Fruit fly (Drosophila melanogaster): ENCODE measurements around the gene Rac2.
A peak's percentile ranks its signal among the peaks of the same experiment; 100 is the strongest.

The Rac2 gene

DNA sequence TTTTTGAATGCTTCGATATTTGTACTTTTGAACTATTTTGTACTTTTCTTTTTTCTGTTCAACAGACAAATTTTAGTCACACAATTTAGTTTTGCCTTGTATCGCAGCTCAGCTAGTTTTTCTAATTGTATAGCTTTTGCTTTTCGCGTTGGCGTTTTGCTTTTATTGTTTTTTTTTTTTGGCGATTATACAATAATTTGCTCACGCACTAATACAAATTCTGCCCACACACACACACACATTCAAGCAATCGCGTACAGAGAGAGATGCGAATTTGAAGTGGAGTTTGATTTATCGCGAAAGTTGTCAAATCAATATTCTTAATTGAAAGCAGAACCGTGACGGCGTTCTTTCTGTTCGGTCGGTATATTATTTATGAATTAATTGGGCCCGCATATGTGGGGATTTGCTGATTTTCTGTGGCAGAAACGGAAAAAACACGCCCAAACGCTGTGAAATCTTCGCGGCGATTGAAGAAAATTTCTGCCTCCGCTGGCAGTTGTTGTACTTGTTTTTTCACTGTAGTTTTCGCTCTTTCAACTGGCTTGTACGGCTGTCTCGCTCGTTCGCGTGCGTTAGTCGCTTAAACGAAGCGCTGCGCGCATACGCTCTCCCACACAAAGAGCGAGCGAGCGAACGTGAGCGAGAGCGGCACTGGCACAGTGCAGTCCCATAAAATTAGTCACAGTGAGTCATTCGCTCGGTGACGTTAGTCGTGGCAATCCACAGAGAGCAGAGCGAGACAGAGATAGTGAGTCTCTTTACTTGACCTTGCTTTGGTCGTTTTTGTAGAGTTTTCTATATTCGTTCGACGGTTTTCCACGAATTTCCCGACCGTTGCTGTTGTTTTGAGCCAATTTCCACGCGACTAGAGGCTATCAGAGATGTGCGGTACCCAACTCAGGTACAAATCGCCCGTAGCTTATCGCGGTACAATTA is at the start of gene Rac2:
Rac2 (minus strand) TSS at position 476 of the 939 bp plus-strand sequence.
- peak; percentile 60 for TF ChIP-seq noc (tag; optimal IDR thresholded peaks at IDR 0.05)

DNA sequence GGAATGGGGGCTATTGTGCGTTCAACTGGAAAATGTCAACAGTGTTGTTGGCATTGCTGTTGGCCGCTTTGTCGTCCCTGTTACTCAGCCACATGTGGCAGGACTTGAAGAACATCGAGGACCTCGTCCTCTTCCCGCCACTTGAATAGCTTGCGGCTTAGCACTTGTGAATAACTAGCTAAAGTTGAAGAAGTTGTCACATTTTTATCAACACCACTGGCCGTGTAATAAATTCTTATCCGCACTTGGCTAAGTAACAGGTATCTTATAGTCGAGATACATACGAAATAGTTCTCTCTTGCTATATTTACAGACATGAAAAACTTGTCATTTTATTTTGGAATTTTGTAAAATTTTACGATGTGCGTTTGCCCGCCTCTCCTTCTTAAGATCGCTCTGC is 40.3 kb upstream of the Rac2 start, which contains the start of gene CG43292:
CG43292 (plus strand) TSS at position 301 of the 400 bp plus-strand sequence.
- no peak for TF ChIP-seq noc (tag; optimal IDR thresholded peaks at IDR 0.05)

DNA sequence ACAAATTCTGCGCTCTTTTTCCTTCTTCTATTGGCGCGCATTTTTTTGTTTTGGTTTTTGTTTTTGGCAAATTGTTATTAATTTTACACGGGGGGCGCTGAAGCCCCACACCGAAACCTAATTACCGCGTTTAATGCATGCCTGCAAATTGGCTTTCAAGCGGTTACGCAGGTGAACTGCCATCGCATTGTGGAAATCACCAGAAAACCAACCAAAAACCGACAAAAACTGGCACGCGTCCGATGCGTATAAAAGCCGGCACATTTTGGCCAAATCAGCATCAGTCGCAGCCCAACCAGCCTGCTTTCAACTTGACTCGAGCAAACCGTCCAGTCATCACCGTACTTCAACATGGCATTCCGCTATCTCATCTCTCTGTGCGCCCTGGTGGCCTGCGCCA is 36.3 kb upstream of the Rac2 start, which contains the start of gene CG8541:
CG8541 (plus strand) TSS at position 301 of the 400 bp plus-strand sequence.
- no peak for TF ChIP-seq noc (tag; optimal IDR thresholded peaks at IDR 0.05)

DNA sequence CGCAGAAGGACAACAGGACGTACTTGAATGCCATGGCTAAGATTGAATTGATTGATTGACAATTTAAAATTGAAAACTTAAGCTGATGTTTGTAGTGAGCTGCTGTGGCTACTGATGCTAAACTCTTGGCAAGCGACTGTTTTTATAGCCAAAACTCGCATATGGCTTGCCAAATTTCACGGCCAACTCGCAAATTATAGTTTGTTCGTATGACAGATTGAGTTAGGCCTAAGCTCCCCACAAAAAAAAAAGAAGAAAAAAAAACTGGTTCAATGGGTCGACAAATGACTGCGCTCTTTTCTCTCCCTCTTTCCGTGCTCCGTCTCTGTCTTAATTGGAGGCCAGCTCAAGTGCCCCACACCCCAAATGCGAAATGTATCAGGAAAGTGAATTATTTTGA is 35.2 kb upstream of the Rac2 start, which contains the start of gene CG8543:
CG8543 (minus strand) TSS at position 101 of the 400 bp plus-strand sequence.
- TF ChIP-seq noc (tag; optimal IDR thresholded peaks at IDR 0.05): no peak

DNA sequence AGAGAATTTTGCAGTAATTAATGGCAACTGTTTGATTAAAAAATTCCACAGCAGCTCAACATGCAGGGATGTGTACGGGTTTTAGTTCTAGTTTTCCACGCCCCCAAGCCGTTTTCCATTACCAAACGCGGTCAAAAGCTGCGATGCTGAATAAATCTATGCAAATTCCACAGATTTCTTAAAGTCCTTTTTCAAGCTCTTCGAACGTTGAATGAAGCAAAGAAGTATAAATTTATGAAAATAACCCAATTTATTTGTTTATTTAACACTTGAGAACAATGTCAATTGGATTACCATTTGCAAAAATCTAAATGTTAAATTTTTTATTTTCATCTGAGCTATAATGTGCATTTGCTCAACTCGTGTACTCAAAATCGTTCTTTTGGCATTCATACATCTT is 30.2 kb upstream of the Rac2 start, which contains the start of the genes CG42660, CG42661 and Tsp66A:
CG42660 (plus strand) TSS at position 301 of the 400 bp plus-strand sequence.
CG42661 (plus strand) TSS at position 301 of the 400 bp plus-strand sequence.
Tsp66A (plus strand) TSS at position 301 of the 400 bp plus-strand sequence.
- TF ChIP-seq noc (tag; optimal IDR thresholded peaks at IDR 0.05): no peak

DNA sequence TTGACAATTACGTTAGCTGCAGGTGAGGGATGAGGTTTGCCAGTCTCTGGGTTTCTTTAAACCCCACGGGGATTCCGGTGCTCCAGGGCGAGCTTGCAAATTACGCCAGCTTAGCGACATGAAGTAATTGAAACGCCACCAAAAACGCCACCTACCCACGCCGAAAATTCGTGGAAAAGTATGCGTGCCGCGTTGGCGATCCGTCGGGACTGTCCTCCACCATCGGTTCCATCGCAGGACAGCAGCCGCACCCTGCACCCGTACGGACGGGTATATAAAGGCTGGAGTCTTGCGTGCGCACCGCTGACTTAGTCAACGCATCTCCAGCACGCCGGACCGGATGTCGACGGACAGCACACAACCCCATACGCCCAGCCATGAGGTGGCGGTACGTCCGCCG is 20.9 kb upstream of the Rac2 start, which contains the start of gene ppk26:
ppk26 (plus strand) TSS at position 301 of the 400 bp plus-strand sequence.
- no peak for TF ChIP-seq noc (tag; optimal IDR thresholded peaks at IDR 0.05)

DNA sequence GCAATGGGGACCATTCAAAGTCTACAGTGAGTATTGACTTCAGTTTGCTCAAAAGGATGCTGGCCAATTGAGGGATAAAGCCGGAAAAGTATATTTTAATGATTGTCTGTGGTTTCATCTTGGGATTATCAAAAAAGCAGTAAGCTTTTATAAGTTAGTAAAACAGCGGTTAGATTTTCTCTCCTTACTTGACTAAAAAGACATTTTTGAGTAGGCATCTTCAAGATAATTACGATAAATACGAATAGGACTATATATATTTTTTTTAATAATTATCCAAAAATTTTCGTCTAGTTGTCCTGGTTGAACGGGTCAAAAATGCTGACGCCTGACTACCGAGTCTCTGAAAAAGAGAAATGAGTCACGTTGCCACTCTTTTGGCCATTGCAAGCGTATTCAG is 15.6 kb upstream of the Rac2 start, which contains the start of gene CG33278:
CG33278 (plus strand) TSS at position 301 of the 400 bp plus-strand sequence.
- no peak for TF ChIP-seq noc (tag; optimal IDR thresholded peaks at IDR 0.05)

DNA sequence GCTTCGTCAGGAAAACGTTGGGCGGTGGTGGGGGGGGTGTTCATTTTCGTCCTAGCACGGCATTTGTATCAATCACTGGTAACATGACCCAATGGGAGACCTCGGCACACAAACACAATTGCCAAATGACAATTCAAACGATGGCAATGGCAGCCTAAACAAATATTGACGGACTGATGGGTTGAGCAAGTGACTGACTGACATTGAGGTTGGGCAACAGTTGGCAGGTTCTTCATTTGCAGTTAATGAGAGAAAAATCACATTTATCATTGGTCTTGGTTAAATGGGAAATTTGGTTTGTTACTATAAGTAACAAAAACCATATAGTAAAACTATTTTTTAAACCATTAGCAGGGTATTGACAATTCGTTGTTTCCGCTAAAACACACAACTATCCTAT is 14.1 kb upstream of the Rac2 start:
- TF ChIP-seq noc (tag; optimal IDR thresholded peaks at IDR 0.05): no peak

DNA sequence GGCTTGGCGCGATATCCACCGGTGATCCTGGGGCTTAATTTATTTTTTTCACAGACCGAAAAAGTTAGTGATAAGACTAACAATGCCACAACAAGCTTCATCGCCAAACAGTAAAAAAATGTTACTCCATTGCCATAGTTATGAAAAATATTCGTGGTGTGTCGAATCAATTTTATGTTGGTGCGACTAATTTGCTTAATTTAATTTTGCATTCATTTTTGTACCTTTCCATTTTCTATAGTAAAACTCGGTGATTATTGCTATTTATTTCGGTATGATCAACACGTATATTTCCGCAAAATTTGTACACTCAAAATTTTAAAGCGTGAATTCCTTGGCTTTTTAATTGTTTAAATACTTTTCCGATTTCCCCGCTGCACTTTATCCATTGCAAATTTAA is 5.6 kb upstream of the Rac2 start, which contains the start of gene sphinx2:
sphinx2 (minus strand) TSS at position 101 of the 400 bp plus-strand sequence.
- no peak for TF ChIP-seq noc (tag; optimal IDR thresholded peaks at IDR 0.05)

DNA sequence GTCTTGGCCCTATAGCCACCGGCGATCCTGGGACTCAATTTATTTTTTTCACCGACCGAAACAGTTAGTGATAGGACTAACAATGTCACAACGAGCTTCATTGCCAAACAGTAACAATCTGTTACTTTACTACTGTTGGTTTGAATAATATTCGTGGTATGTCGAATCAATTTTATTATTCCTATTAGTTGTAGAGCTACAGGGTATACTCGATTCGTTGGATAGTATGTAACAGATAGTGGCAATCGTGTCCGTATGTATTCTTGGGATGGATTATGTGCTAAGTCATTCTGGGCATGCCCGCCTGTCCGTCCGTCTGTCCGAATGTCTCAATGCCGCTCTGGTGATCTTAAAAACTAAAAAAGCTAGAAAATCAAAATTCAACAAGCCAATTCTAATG is 4.3 kb upstream of the Rac2 start, which contains the start of gene sphinx1:
sphinx1 (minus strand) TSS at position 101 of the 400 bp plus-strand sequence.
- no peak for TF ChIP-seq noc (tag; optimal IDR thresholded peaks at IDR 0.05)

DNA sequence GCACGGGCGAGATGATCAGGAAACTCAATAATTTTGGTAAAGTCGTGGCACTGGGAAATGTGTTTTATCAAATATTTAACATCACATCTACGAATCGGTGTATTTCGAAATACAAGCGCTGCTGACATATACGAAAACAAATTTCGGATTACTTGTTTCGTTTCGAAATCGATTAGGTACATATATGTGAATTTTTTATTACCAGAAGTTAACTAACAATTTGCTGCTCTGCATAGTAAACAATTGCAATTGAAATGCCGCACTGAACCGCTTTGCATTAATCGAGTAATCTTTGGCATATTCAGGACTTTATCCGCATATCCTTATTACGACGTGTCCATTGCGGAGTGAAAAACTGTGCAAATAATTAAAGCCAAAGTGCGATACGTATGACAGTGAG is 2.4 kb upstream of the Rac2 start, which contains the start of gene CG14835:
CG14835 (minus strand) TSS at position 101 of the 400 bp plus-strand sequence.
- no peak for TF ChIP-seq noc (tag; optimal IDR thresholded peaks at IDR 0.05)

DNA sequence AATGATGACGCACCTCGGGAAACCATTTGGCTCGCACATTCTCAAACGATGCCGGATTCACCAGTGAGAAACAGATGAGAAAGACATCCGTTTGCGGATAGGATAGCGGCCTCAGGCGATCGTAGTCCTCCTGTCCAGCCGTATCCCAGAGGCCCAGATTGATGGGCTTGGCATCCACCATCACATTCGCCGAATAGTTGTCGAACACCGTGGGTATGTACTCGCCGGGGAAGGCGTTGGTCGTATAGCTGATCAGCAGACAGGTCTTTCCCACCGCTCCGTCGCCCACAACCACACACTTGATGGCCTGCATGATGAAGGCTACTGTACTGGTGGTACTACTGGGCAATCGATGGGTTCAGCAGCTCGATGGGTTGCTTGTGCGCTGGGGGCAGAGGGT is 792 bp downstream of the Rac2 start:
- no peak for TF ChIP-seq noc (tag; optimal IDR thresholded peaks at IDR 0.05)

DNA sequence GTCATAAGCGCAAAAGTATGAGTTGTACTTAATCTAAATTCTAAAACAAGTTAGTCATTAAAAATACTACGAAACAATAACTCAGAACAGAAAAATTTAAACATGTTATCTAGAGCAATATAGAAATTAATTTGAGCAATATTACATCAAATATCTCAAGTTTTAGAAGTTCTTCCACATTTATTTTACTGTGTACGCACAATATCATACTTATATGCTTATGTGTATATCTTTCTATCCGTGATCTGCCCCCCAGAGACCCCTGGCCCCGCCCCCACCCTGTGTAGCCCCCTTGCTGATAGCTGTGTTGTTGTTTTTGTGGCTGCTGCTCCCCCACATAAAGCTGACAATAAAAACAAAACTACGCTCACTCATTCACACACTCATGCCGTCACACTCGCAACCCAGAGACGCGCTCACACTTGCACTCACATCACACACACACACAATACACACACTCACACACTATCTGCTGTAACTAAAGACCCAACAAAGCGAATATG is 1.6 kb downstream of the Rac2 start:
- no peak for TF ChIP-seq noc (tag; optimal IDR thresholded peaks at IDR 0.05)

DNA sequence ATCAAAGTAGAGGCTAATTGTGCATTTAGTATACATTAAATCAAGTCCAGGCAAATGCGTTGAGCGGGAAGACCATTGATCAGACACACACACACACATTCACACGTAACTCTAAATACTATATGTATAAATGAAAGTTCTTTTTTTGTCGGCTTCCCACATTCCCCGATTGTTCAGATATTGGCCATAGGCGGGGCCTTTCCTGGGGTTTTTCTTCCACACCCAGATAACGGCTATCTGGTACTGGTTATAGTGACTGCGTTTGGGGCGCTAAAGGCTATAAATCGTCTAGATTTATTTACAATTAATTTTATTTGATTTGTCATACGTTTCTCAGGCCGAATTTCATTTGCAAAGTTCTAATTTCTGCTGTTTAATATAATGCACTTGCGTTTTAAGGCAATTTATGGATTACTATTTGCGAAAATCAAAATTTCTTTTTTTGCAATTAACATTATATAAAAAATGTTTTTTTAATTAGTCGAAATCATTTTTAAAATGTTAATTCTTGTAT is 2.1 kb downstream of the Rac2 start:
- TF ChIP-seq noc (tag; optimal IDR thresholded peaks at IDR 0.05): no peak

DNA sequence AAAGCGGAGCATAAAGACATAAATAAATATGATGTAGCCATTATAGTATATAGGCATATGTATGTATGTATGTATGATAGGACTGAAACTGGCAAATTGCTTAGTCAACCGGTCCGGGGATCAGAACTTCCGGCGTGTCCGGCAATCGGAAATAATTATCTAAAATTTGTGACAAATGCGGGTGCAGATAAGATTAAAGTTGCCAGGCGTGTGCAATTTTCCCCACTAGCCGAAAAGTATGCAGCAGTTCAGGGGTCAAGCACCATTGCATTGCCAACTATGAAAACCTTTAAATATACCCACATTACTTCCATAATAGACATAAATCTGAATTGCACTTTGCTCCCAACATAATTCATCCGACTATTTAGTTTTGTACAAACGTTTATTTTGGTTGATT is 2.7 kb downstream of the Rac2 start:
- TF ChIP-seq noc (tag; optimal IDR thresholded peaks at IDR 0.05): no peak

DNA sequence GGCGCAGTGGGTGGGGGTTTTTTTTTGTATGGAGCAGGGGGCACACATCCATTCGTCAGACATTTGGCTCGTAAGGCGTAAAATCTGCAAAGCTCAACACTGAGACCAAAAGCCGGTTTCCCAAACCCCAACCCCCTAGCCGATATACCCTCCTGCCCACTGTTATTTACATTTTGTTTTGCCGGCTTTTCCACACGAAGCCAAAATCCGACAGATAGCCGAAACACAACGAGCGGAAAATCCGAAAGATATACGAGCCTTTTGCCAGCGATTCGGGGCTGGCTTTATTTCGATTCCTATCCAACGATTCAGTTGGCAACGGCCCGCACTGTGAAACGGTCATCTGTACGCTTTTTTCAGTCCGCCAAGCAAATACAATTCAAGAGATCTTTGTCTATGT is 11.5 kb downstream of the Rac2 start, which contains the start of gene CG42458:
CG42458 (plus strand) TSS at position 311 of the 400 bp plus-strand sequence.
- no peak for TF ChIP-seq noc (tag; optimal IDR thresholded peaks at IDR 0.05)
